Worm (Caenorhabditis elegans): ENCODE data around the gene fbxa-128.
A peak's percentile ranks its signal among the peaks of the same experiment; 100 is the strongest.

The fbxa-128 gene

ce11 chrIII:11119176-11119853, 19.6 kb downstream of the fbxa-128 start, which contains the start of the genes sup-35 and Y48A6C.4 (continued):
- TF ChIP-seq F23B12.7 (tag; optimal IDR thresholded peaks at IDR 0.05; ENCODE audit: insufficient read depth): peak; percentile 6
- peak; percentile 46 for TF ChIP-seq ZK185.1 (tag; optimal IDR thresholded peaks at IDR 0.05; ENCODE audit: poor library complexity, severe bottlenecking)
- TF ChIP-seq ets-4 (GFP tag; optimal IDR thresholded peaks at IDR 0.05): no peak
- peak; percentile 76 for TF ChIP-seq dox-1 (GFP tag; IDR thresholded peaks at IDR 0.05)
- 0 out of 2 replicates have a peak, but pooled peaks have one; percentile 23 for TF ChIP-seq ztf-28 (GFP tag; IDR thresholded peaks at IDR 0.05)
- no peak for TF ChIP-seq mel-28 (tag; optimal IDR thresholded peaks at IDR 0.05; ENCODE audit: borderline replicate concordance)
- no peak for TF ChIP-seq egl-44 (GFP tag; IDR thresholded peaks at IDR 0.05)
- peak; percentile 44 for TF ChIP-seq ztf-18 (tag; optimal IDR thresholded peaks at IDR 0.05)
- TF ChIP-seq let-607 (tag; optimal IDR thresholded peaks at IDR 0.05): peak in 1 of 2 experiments; percentile 23
- TF ChIP-seq D2030.7 (GFP tag; IDR thresholded peaks at IDR 0.05): peak; percentile 92
- TF ChIP-seq let-526 (GFP tag; IDR thresholded peaks at IDR 0.05): no peak
- TF ChIP-seq F10E7.11 (tag; optimal IDR thresholded peaks at IDR 0.05): no peak
- no peak for TF ChIP-seq die-1 (tag; optimal IDR thresholded peaks at IDR 0.05)
- peak; percentile 92 for TF ChIP-seq mcd-1 (GFP tag; IDR thresholded peaks at IDR 0.05)
- peak; percentile 84 for TF ChIP-seq dpl-1 (GFP tag; optimal IDR thresholded peaks at IDR 0.05)
- peak; percentile 64 for TF ChIP-seq lsl-1 (GFP tag; optimal IDR thresholded peaks at IDR 0.05)
- TF ChIP-seq B0336.3 (GFP tag; IDR thresholded peaks at IDR 0.05): 0 out of 2 replicates have a peak, but pooled peaks have one; percentile 15
- 0 out of 2 replicates have a peak, but pooled peaks have one; percentile 12 for TF ChIP-seq aptf-2 (GFP tag; conservative IDR thresholded peaks at IDR 0.05)
- TF ChIP-seq rcor-1 (GFP tag; IDR thresholded peaks at IDR 0.05): peak; percentile 53; the same call in 1 of the 2 replicates
- peak; percentile 47 for TF ChIP-seq athp-1 (tag; optimal IDR thresholded peaks at IDR 0.05)
- 0 out of 2 replicates have a peak, but pooled peaks have one; percentile 43 for TF ChIP-seq bed-2 (GFP tag; IDR thresholded peaks at IDR 0.05)
- peak; percentile 94 for TF ChIP-seq efl-1 (GFP tag; optimal IDR thresholded peaks at IDR 0.05)
- TF ChIP-seq ceh-100 (GFP tag; IDR thresholded peaks at IDR 0.05): peak; percentile 97
- TF ChIP-seq F33H1.4 (GFP tag; IDR thresholded peaks at IDR 0.05): peak; percentile 45; the same call in 1 of the 2 replicates
- TF ChIP-seq nhr-80 (tag; optimal IDR thresholded peaks at IDR 0.05): peak; percentile 2
- peak; percentile 72 for TF ChIP-seq madf-8 (GFP tag; conservative IDR thresholded peaks at IDR 0.05)

ce11 chrIII:11118107-11118506, 20.8 kb downstream of the fbxa-128 start:
- TF ChIP-seq hsf-1 (GFP tag; IDR thresholded peaks at IDR 0.05) (peak; percentile 74; the same call in 1 of the 2 replicates), F33H1.4 (GFP tag; IDR thresholded peaks at IDR 0.05) (peak; percentile 53), pbrm-1 (GFP tag; IDR thresholded peaks at IDR 0.05) (peak; percentile 93), hmg-1.2 (GFP tag; IDR thresholded peaks at IDR 0.05) (peak; percentile 74), mcd-1 (GFP tag; IDR thresholded peaks at IDR 0.05) (peak; percentile 72), Y53F4B.3 (GFP tag; IDR thresholded peaks at IDR 0.05) (0 out of 2 replicates have a peak, but pooled peaks have one; percentile 19), dox-1 (GFP tag; IDR thresholded peaks at IDR 0.05) (peak; percentile 61), efl-1 (GFP tag; optimal IDR thresholded peaks at IDR 0.05) (peak; percentile 39), madf-3 (GFP tag; IDR thresholded peaks at IDR 0.05) (peak; percentile 76), lin-54 (GFP tag; optimal IDR thresholded peaks at IDR 0.05) (peak; percentile 51), snpc-4 (GFP tag; optimal IDR thresholded peaks at IDR 0.05) (peak; percentile 89), snpc-4 (tag; optimal IDR thresholded peaks at IDR 0.05) (peak; percentile 78 to 97 (median 94)), tbp1 (GFP tag; optimal IDR thresholded peaks at IDR 0.05) (peak; percentile 41), ceh-100 (GFP tag; IDR thresholded peaks at IDR 0.05) (peak; percentile 87), attf-6 (GFP tag; IDR thresholded peaks at IDR 0.05) (peak; percentile 92), ceh-58 (GFP tag; IDR thresholded peaks at IDR 0.05) (0 out of 2 replicates have a peak, but pooled peaks have one; percentile 21), attf-3 (GFP tag; conservative IDR thresholded peaks at IDR 0.05) (0 out of 2 replicates have a peak, but pooled peaks have one; percentile 11), hmg-20 (GFP tag; IDR thresholded peaks at IDR 0.05) (0 out of 2 replicates have a peak, but pooled peaks have one; percentile 51), C17E4.6 (GFP tag; IDR thresholded peaks at IDR 0.05) (0 out of 2 replicates have a peak, but pooled peaks have one; percentile 35), F39B2.1 (GFP tag; IDR thresholded peaks at IDR 0.05) (peak; percentile 56; the same call in 1 of the 2 replicates), ceh-91 (GFP tag; IDR thresholded peaks at IDR 0.05) (peak; percentile 71), snpc-1.1 (tag; optimal IDR thresholded peaks at IDR 0.05; ENCODE audit: insufficient read depth) (peak; percentile 91), snpc-3.4 (tag; optimal IDR thresholded peaks at IDR 0.05) (peak; percentile 87), madf-8 (GFP tag; conservative IDR thresholded peaks at IDR 0.05) (peak; percentile 22), madf-6 (GFP tag; IDR thresholded peaks at IDR 0.05) (peak; percentile 86)
